Worm (Caenorhabditis elegans) whole organism, mixed stage, embryonic: ENCODE results near the gene vang-1.
A peak's percentile ranks its signal among the peaks of the same experiment; 100 is the strongest.

Experiments
- ceh-83 ChIP-seq: fragments of 200-800 bp; sonication (Bioruptor generic); optimal IDR thresholded peaks from 2 replicates; lab custom pipeline; 2018; ENCODE audit warnings: mild to moderate bottlenecking, missing genetic modification characterization, missing compliant biosample characterization
- cnd-1 ChIP-seq: fragments of 200-800 bp; sonication (Bioruptor generic); optimal IDR thresholded peaks from 2 replicates; lab custom pipeline; 2018; ENCODE audit warnings: mild to moderate bottlenecking, missing genetic modification characterization, missing compliant biosample characterization
- elt-3 ChIP-seq: fragments of 150-350 bp; optimal IDR thresholded peaks from 2 replicates; lab custom pipeline; 2014; ENCODE audit warnings: missing biosample characterization, missing genetic modification characterization
- lin-13 ChIP-seq: fragments of 150-350 bp; optimal IDR thresholded peaks from 2 replicates; lab custom pipeline; 2014; ENCODE audit warnings: missing biosample characterization, missing genetic modification characterization
- lin-32 ChIP-seq: fragments of 200-800 bp; sonication (Bioruptor generic); optimal IDR thresholded peaks from 2 replicates; lab custom pipeline; 2018; ENCODE audit warnings: mild to moderate bottlenecking, missing genetic modification characterization, missing compliant biosample characterization
- nhr-12 ChIP-seq: fragments of 150-350 bp; optimal IDR thresholded peaks from 2 replicates; lab custom pipeline; 2014; ENCODE audit warnings: missing biosample characterization, missing genetic modification characterization
- nhr-237 ChIP-seq: fragments of 150-350 bp; optimal IDR thresholded peaks from 2 replicates; lab custom pipeline; 2014; ENCODE audit warnings: missing biosample characterization, missing genetic modification characterization
- nhr-76 ChIP-seq: sonication (generic microtip); optimal IDR thresholded peaks from 2 replicates; lab custom pipeline; 2017; ENCODE audit warnings: missing biosample characterization, missing genetic modification characterization
- snpc-4 ChIP-seq: fragments of 150-350 bp; optimal IDR thresholded peaks from 2 replicates; lab custom pipeline; 2014; ENCODE audit warnings: missing biosample characterization, missing genetic modification characterization
- sptf-1 ChIP-seq: sonication (generic microtip); optimal IDR thresholded peaks from 2 replicates; lab custom pipeline; 2017; ENCODE audit warnings: mild to moderate bottlenecking, missing genetic modification characterization, moderate library complexity, missing compliant biosample characterization
- unc-39 ChIP-seq: fragments of 150-350 bp; optimal IDR thresholded peaks from 2 replicates; lab custom pipeline; 2014; ENCODE audit warnings: missing biosample characterization, missing genetic modification characterization
- ztf-11 ChIP-seq: fragments of 150-350 bp; optimal IDR thresholded peaks from 2 replicates; lab custom pipeline; 2014; ENCODE audit warnings: missing biosample characterization, missing genetic modification characterization

ce11 chrX:2885318-2885908 lies at the start of gene vang-1:
- no peak for TF ChIP-seq snpc-4 (tag; lab: Kevin White, UChicago)
- TF ChIP-seq nhr-76 (tag; lab: Kevin White, UChicago) = no peak
- TF ChIP-seq ztf-11 (tag; lab: Kevin White, UChicago) = peak; percentile 61
- no peak for TF ChIP-seq unc-39
- no peak for TF ChIP-seq elt-3
- TF ChIP-seq ceh-83 (GFP tag; lab: Kevin White, UChicago) = peak; percentile 74
- peak; percentile 74 for TF ChIP-seq cnd-1 (tag; lab: Kevin White, UChicago)
- TF ChIP-seq sptf-1 (tag; lab: Kevin White, UChicago) = peak; percentile 80
- TF ChIP-seq lin-13 = peak; percentile 47
- TF ChIP-seq nhr-12 = no peak
- TF ChIP-seq lin-32 (GFP tag; lab: Kevin White, UChicago) = peak; percentile 59
- no peak for TF ChIP-seq nhr-237 (tag; lab: Kevin White, UChicago)
